Worm (Caenorhabditis elegans) whole organism, L4 larva: ENCODE measurements around the gene scl-10.

Source experiments
- F49E8.2 ChIP-seq: sonication (generic microtip); optimal IDR thresholded peaks from 2 replicates; lab custom pipeline; 2016; ENCODE audit warnings: missing compliant biosample characterization, mild to moderate bottlenecking, missing genetic modification characterization, borderline replicate concordance
- Y105C5A.15 ChIP-seq: fragments of 200-800 bp; sonication (Bioruptor generic); IDR thresholded peaks from 2 replicates; pipeline ENCODE4 v1.3.6; 2022; ENCODE audit warnings: missing genetic modification characterization, missing compliant biosample characterization
- Y48G9A.11 ChIP-seq: fragments of 200-800 bp; sonication (Bioruptor generic); IDR thresholded peaks from 2 replicates; pipeline ENCODE4 v1.3.6; 2022; ENCODE audit warnings: missing genetic modification reagents, missing genetic modification characterization, missing compliant biosample characterization
- ama-1 ChIP-seq: fragments of 150-350 bp; optimal IDR thresholded peaks from 2 replicates; lab custom pipeline; 2014; ENCODE audit warnings: inconsistent platforms, mixed read lengths
- ceh-20 ChIP-seq: fragments of 200-800 bp; sonication (Bioruptor generic); IDR thresholded peaks from 2 replicates; pipeline ENCODE4 v1.3.6; 2022; ENCODE audit warnings: missing genetic modification reagents, missing genetic modification characterization, missing compliant biosample characterization
- ceh-32 ChIP-seq: sonication (generic microtip); optimal IDR thresholded peaks from 2 replicates; lab custom pipeline; 2016; ENCODE audit warnings: mild to moderate bottlenecking, missing genetic modification characterization, missing compliant biosample characterization; ENCODE audit not compliant: poor library complexity
- ceh-44 ChIP-seq: fragments of 200-800 bp; sonication (Bioruptor generic); IDR thresholded peaks from 2 replicates; pipeline ENCODE4 v1.3.6; 2022; ENCODE audit warnings: missing genetic modification reagents, missing genetic modification characterization, missing compliant biosample characterization
- ceh-62 ChIP-seq: sonication (generic microtip); optimal IDR thresholded peaks from 2 replicates; lab custom pipeline; 2017; ENCODE audit warnings: missing biosample characterization, missing genetic modification characterization
- ceh-82 ChIP-seq: sonication (generic microtip); optimal IDR thresholded peaks from 2 replicates; lab custom pipeline; 2017; ENCODE audit warnings: missing biosample characterization, missing genetic modification characterization
- ces-1 ChIP-seq: fragments of 150-350 bp; sonication (generic microtip); optimal IDR thresholded peaks from 4 replicates; lab custom pipeline; 2014; ENCODE audit warnings: missing biosample characterization, missing genetic modification reagents, missing genetic modification characterization
- ctbp-1 ChIP-seq: fragments of 200-800 bp; sonication (Bioruptor generic); IDR thresholded peaks from 2 replicates; pipeline ENCODE4 v1.3.6; 2022; ENCODE audit warnings: missing genetic modification reagents, missing genetic modification characterization, missing compliant biosample characterization
- daf-16 ChIP-seq, 3 experiments: sonication (generic microtip); optimal IDR thresholded peaks; 2 replicates each; lab custom pipeline; 2016 to 2017; ENCODE audit warnings: missing genetic modification characterization in 3 of 3, missing genetic modification reagents in 3 of 3, mild to moderate bottlenecking in 2 of 3, missing compliant biosample characterization in 2 of 3, missing biosample characterization in 1 of 3, moderate library complexity in 1 of 3
- dpl-1 ChIP-seq: fragments of 150-350 bp; optimal IDR thresholded peaks from 2 replicates; lab custom pipeline; 2014; ENCODE audit warnings: missing biosample characterization, missing genetic modification reagents, missing genetic modification characterization
- duxl-1 ChIP-seq: sonication (generic microtip); optimal IDR thresholded peaks from 2 replicates; lab custom pipeline; 2016; ENCODE audit warnings: mild to moderate bottlenecking, missing genetic modification characterization, moderate library complexity, missing compliant biosample characterization; ENCODE audit not compliant: poor library complexity
- dve-1 ChIP-seq: sonication (generic microtip); optimal IDR thresholded peaks from 2 replicates; lab custom pipeline; 2017; ENCODE audit warnings: antibody characterized with exemption, mild to moderate bottlenecking, missing genetic modification characterization, missing compliant biosample characterization; ENCODE audit not compliant: insufficient read depth
- egl-27 ChIP-seq: sonication (generic microtip); optimal IDR thresholded peaks from 3 replicates; lab custom pipeline; 2017; ENCODE audit warnings: missing biosample characterization, missing genetic modification reagents, missing genetic modification characterization
- egl-43 ChIP-seq: fragments of 200-800 bp; sonication (Bioruptor generic); IDR thresholded peaks from 2 replicates; pipeline ENCODE4 v1.3.6; 2022; ENCODE audit warnings: missing genetic modification reagents, missing genetic modification characterization, missing compliant biosample characterization
- fos-1 ChIP-seq: fragments of 150-350 bp; optimal IDR thresholded peaks from 2 replicates; lab custom pipeline; 2014; ENCODE audit warnings: missing biosample characterization, missing genetic modification characterization
- hif-1 ChIP-seq, 2 experiments: sonication (generic microtip); optimal IDR thresholded peaks; 2 replicates each; lab custom pipeline; 2016 to 2017; ENCODE audit warnings: missing compliant biosample characterization in 2 of 2, missing genetic modification characterization in 2 of 2, missing genetic modification reagents in 2 of 2, missing genotype in 2 of 2, mild to moderate bottlenecking in 1 of 2
- hlh-11 ChIP-seq: fragments of 200-800 bp; sonication (Bioruptor generic); optimal IDR thresholded peaks from 2 replicates; lab custom pipeline; 2018; ENCODE audit warnings: mild to moderate bottlenecking, missing genetic modification characterization, missing compliant biosample characterization
- hlh-30 ChIP-seq: sonication (generic microtip); optimal IDR thresholded peaks from 2 replicates; lab custom pipeline; 2017; ENCODE audit warnings: antibody characterized with exemption, mild to moderate bottlenecking, missing genetic modification characterization, missing compliant biosample characterization; ENCODE audit not compliant: insufficient read depth
- hmg-1.1 ChIP-seq: fragments of 200-800 bp; sonication (Bioruptor generic); IDR thresholded peaks from 2 replicates; pipeline ENCODE4 v1.3.6; 2022; ENCODE audit warnings: missing genetic modification reagents, missing genetic modification characterization, missing compliant biosample characterization
- lim-7 ChIP-seq: fragments of 200-800 bp; sonication (Bioruptor generic); IDR thresholded peaks from 2 replicates; pipeline ENCODE4 v1.3.6; 2022; ENCODE audit warnings: missing genetic modification characterization, missing compliant biosample characterization
- lin-1 ChIP-seq: fragments of 200-800 bp; sonication (Bioruptor generic); IDR thresholded peaks from 2 replicates; pipeline ENCODE4 v1.3.6; 2022; ENCODE audit warnings: missing genetic modification reagents, missing genetic modification characterization, missing compliant biosample characterization
- lin-13 ChIP-seq: fragments of 150-350 bp; optimal IDR thresholded peaks from 2 replicates; lab custom pipeline; 2014; ENCODE audit warnings: missing biosample characterization, missing genetic modification reagents, missing genetic modification characterization
- lin-29 ChIP-seq: fragments of 200-800 bp; sonication (Bioruptor generic); IDR thresholded peaks from 2 replicates; pipeline ENCODE4 v1.3.6; 2022; ENCODE audit warnings: missing genetic modification reagents, missing genetic modification characterization, missing compliant biosample characterization
- lin-39 ChIP-seq: fragments of 150-350 bp; optimal IDR thresholded peaks from 2 replicates; lab custom pipeline; 2014; ENCODE audit warnings: missing biosample characterization, missing genetic modification reagents, missing genetic modification characterization
- lsy-2 ChIP-seq, 2 experiments: fragments of 150-350 bp in 1 of 2; sonication (generic microtip) in 1 of 2; optimal IDR thresholded peaks; 2 replicates each; lab custom pipeline; 2014 to 2017; ENCODE audit warnings: missing biosample characterization in 2 of 2, missing genetic modification characterization in 2 of 2
- madf-9 ChIP-seq: fragments of 200-800 bp; sonication (Bioruptor generic); conservative IDR thresholded peaks from 2 replicates; pipeline ENCODE4 v1.3.6; 2022; ENCODE audit warnings: missing genetic modification reagents, missing genetic modification characterization, missing compliant biosample characterization
- mes-2 ChIP-seq: sonication (generic microtip); optimal IDR thresholded peaks from 2 replicates; lab custom pipeline; 2016; ENCODE audit warnings: missing genotype, mild to moderate bottlenecking, missing genetic modification characterization, missing compliant biosample characterization; ENCODE audit not compliant: poor library complexity, severe bottlenecking
- mxl-2 ChIP-seq: fragments of 200-800 bp; sonication (Bioruptor generic); conservative IDR thresholded peaks from 2 replicates; pipeline ENCODE4 v1.3.6; 2022; ENCODE audit warnings: missing genetic modification reagents, missing genetic modification characterization, missing compliant biosample characterization
- nhr-111 ChIP-seq: fragments of 200-800 bp; sonication (Bioruptor generic); optimal IDR thresholded peaks from 2 replicates; lab custom pipeline; 2018; ENCODE audit warnings: mild to moderate bottlenecking, missing genetic modification characterization, missing compliant biosample characterization
- nhr-25 ChIP-seq: sonication (generic microtip); optimal IDR thresholded peaks from 2 replicates; lab custom pipeline; 2017; ENCODE audit warnings: missing genetic modification characterization, mild to moderate bottlenecking, missing compliant biosample characterization, antibody characterized with exemption, moderate library complexity, borderline replicate concordance; ENCODE audit not compliant: insufficient read depth
- nhr-28 ChIP-seq: fragments of 150-350 bp; optimal IDR thresholded peaks from 2 replicates; lab custom pipeline; 2014; ENCODE audit warnings: missing biosample characterization, missing genetic modification characterization
- nhr-76 ChIP-seq: fragments of 150-350 bp; optimal IDR thresholded peaks from 2 replicates; lab custom pipeline; 2014; ENCODE audit warnings: missing biosample characterization, missing genetic modification characterization
- nhr-77 ChIP-seq: fragments of 150-350 bp; optimal IDR thresholded peaks from 2 replicates; lab custom pipeline; 2014; ENCODE audit warnings: missing biosample characterization, missing genetic modification characterization
- pqm-1 ChIP-seq: sonication (generic microtip); optimal IDR thresholded peaks from 2 replicates; lab custom pipeline; 2017; ENCODE audit warnings: missing biosample characterization, missing genetic modification characterization
- skn-1 ChIP-seq: fragments of 150-350 bp; optimal IDR thresholded peaks from 2 replicates; lab custom pipeline; 2014; ENCODE audit warnings: missing biosample characterization, missing genetic modification characterization
- snpc-4 ChIP-seq: fragments of 150-350 bp; optimal IDR thresholded peaks from 2 replicates; lab custom pipeline; 2014; ENCODE audit warnings: missing biosample characterization, missing genetic modification characterization
- spr-3 ChIP-seq: fragments of 200-800 bp; sonication (Bioruptor generic); optimal IDR thresholded peaks from 2 replicates; lab custom pipeline; 2018; ENCODE audit warnings: mild to moderate bottlenecking, missing genetic modification characterization, missing compliant biosample characterization
- zag-1 ChIP-seq: fragments of 150-350 bp; optimal IDR thresholded peaks from 2 replicates; lab custom pipeline; 2014; ENCODE audit warnings: missing biosample characterization, missing genetic modification characterization
- zfp-3 ChIP-seq: fragments of 200-800 bp; sonication (Bioruptor generic); conservative IDR thresholded peaks from 2 replicates; pipeline ENCODE4 v1.3.6; 2022; ENCODE audit warnings: missing genetic modification reagents, missing genetic modification characterization, missing compliant biosample characterization
- zip-2 ChIP-seq: fragments of 150-350 bp; optimal IDR thresholded peaks from 2 replicates; lab custom pipeline; 2014; ENCODE audit warnings: missing biosample characterization, missing genetic modification characterization
- ztf-7 ChIP-seq: fragments of 150-350 bp; optimal IDR thresholded peaks from 2 replicates; lab custom pipeline; 2014; ENCODE audit warnings: missing biosample characterization, missing genetic modification characterization

Gene scl-10

ce11 chrIV:13048157-13048556, at the start of gene scl-10:
Gene scl-10, plus strand, starts transcription at chrIV:13048457.
- no peak for TF ChIP-seq lsy-2 (tag; optimal IDR thresholded peaks at IDR 0.05; lab: Kevin White, UChicago)
- no peak for TF ChIP-seq lin-1 (GFP tag; lab: Robert Waterston, UW)
- TF ChIP-seq nhr-77 (tag; lab: Kevin White, UChicago) = no peak
- no peak for TF ChIP-seq hlh-11 (tag; lab: Kevin White, UChicago)
- TF ChIP-seq dve-1 (tag; lab: Kevin White, UChicago) = no peak
- no peak for TF ChIP-seq ceh-20 (GFP tag; lab: Robert Waterston, UW)
- TF ChIP-seq ceh-62 (tag; lab: Kevin White, UChicago) = no peak
- TF ChIP-seq ceh-32 (tag; lab: Kevin White, UChicago) = no peak
- TF ChIP-seq nhr-111 (GFP tag; lab: Kevin White, UChicago) = no peak
- no peak for TF ChIP-seq madf-9 (GFP tag; lab: Robert Waterston, UW)
- no peak for TF ChIP-seq nhr-76 (tag; lab: Kevin White, UChicago)
- no peak for TF ChIP-seq lin-13 (GFP tag; lab: Kevin White, UChicago)
- TF ChIP-seq ctbp-1 = no peak
- TF ChIP-seq hmg-1.1 (GFP tag; lab: Robert Waterston, UW) = no peak
- no peak for TF ChIP-seq ceh-44
- no peak for TF ChIP-seq egl-27 (tag; lab: Kevin White, UChicago)

ce11 chrIV:12999087-12999486, 49.2 kb upstream of the scl-10 start:
- no peak for TF ChIP-seq Y105C5A.15 (GFP tag; lab: Robert Waterston, UW)
- TF ChIP-seq zag-1 (tag; lab: Kevin White, UChicago) = no peak
- no peak for TF ChIP-seq nhr-77 (tag; lab: Kevin White, UChicago)
- TF ChIP-seq ceh-44 = no peak
- TF ChIP-seq egl-43 (GFP tag; lab: Robert Waterston, UW) = no peak
- TF ChIP-seq snpc-4 (tag; lab: Kevin White, UChicago) = no peak
- no peak for TF ChIP-seq spr-3
- TF ChIP-seq duxl-1 (tag; lab: Kevin White, UChicago) = no peak
- TF ChIP-seq lin-13 (GFP tag; lab: Kevin White, UChicago) = no peak
- no peak for TF ChIP-seq skn-1 (tag; lab: Kevin White, UChicago)
- no peak for TF ChIP-seq ces-1 (GFP tag; lab: Kevin White, UChicago)
- no peak for TF ChIP-seq ztf-7 (tag; lab: Kevin White, UChicago)
- TF ChIP-seq ceh-82 (tag; lab: Kevin White, UChicago) = no peak
- TF ChIP-seq mes-2 (tag; lab: Kevin White, UChicago) = peak; percentile 42
- TF ChIP-seq lin-1 (GFP tag; lab: Robert Waterston, UW) = no peak
- no peak for TF ChIP-seq lin-29 (GFP tag; lab: Robert Waterston, UW)
- peak; percentile 17 for TF ChIP-seq hlh-11 (tag; lab: Kevin White, UChicago)
- TF ChIP-seq, all 104 proteins: peak for 2

ce11 chrIV:13008405-13009208, 39.6 kb upstream of the scl-10 start, which contains the start of gene mbk-2:
Gene mbk-2, plus strand, starts transcription at chrIV:13009158.
- peak; percentile 38 for TF ChIP-seq pqm-1 (tag; lab: Kevin White, UChicago)
- no peak for TF ChIP-seq lim-7 (GFP tag; lab: Robert Waterston, UW)
- no peak for TF ChIP-seq F49E8.2 (tag; lab: Kevin White, UChicago)
- TF ChIP-seq mxl-2 (GFP tag; lab: Robert Waterston, UW) = no peak
- no peak for TF ChIP-seq daf-16 (GFP tag; optimal IDR thresholded peaks at IDR 0.05; lab: Kevin White, UChicago)
- peak; percentile 76 for TF ChIP-seq daf-16 (tag; optimal IDR thresholded peaks at IDR 0.05; lab: Kevin White, UChicago)
- TF ChIP-seq lin-13 (GFP tag; lab: Kevin White, UChicago) = no peak
- no peak for TF ChIP-seq zfp-3 (GFP tag; lab: Robert Waterston, UW)
- TF ChIP-seq Y48G9A.11 (GFP tag; lab: Robert Waterston, UW) = no peak
- TF ChIP-seq ama-1 (lab: Kevin White, UChicago) = no peak
- no peak for TF ChIP-seq zag-1 (tag; lab: Kevin White, UChicago)
- no peak for TF ChIP-seq lin-39
- no peak for TF ChIP-seq ceh-44
- TF ChIP-seq zip-2 (tag; lab: Kevin White, UChicago) = no peak
- TF ChIP-seq fos-1 (tag; lab: Kevin White, UChicago) = no peak
- TF ChIP-seq nhr-28 (tag; lab: Kevin White, UChicago) = peak; percentile 45
- no peak for TF ChIP-seq dpl-1 (GFP tag; lab: Kevin White, UChicago)
- no peak for TF ChIP-seq nhr-25
- peak; percentile 9 for TF ChIP-seq hlh-30
- TF ChIP-seq skn-1 (tag; lab: Kevin White, UChicago) = no peak
- TF ChIP-seq hif-1 (tag; optimal IDR thresholded peaks at IDR 0.05; lab: Kevin White, UChicago) = no peak
- no peak for TF ChIP-seq nhr-77 (tag; lab: Kevin White, UChicago)
- TF ChIP-seq ces-1 (GFP tag; lab: Kevin White, UChicago) = no peak
